Worm (Caenorhabditis elegans) whole organism, L1 larva: Measurements from ENCODE around the gene marc-1.
A peak's percentile ranks its signal among the peaks of the same experiment; 100 is the strongest.

ENCODE experiments used
- C04F5.9 ChIP-seq: sonication (generic microtip); optimal IDR thresholded peaks from 2 replicates; lab custom pipeline; 2016; ENCODE audit warnings: missing genetic modification characterization, missing compliant biosample characterization
- F16B12.6 ChIP-seq: fragments of 150-350 bp; optimal IDR thresholded peaks from 2 replicates; lab custom pipeline; 2014; ENCODE audit warnings: missing biosample characterization, missing genetic modification characterization
- aha-1 ChIP-seq: fragments of 150-350 bp; optimal IDR thresholded peaks from 2 replicates; lab custom pipeline; 2014; ENCODE audit warnings: missing biosample characterization, missing genetic modification characterization
- aly-2 ChIP-seq: fragments of 150-350 bp; optimal IDR thresholded peaks from 2 replicates; lab custom pipeline; 2014; ENCODE audit warnings: missing biosample characterization, missing genetic modification characterization
- ama-1 ChIP-seq: fragments of 150-350 bp; optimal IDR thresholded peaks from 2 replicates; lab custom pipeline; 2014
- blmp-1 ChIP-seq: fragments of 150-350 bp; optimal IDR thresholded peaks from 2 replicates; lab custom pipeline; 2014; ENCODE audit warnings: missing biosample characterization, missing genetic modification characterization
- ceh-63 ChIP-seq: fragments of 200-800 bp; sonication (Bioruptor generic); optimal IDR thresholded peaks from 2 replicates; lab custom pipeline; 2018; ENCODE audit warnings: mild to moderate bottlenecking, missing genetic modification characterization, missing compliant biosample characterization
- ceh-8 ChIP-seq: fragments of 200-800 bp; sonication (Bioruptor generic); optimal IDR thresholded peaks from 2 replicates; lab custom pipeline; 2018; ENCODE audit warnings: mild to moderate bottlenecking, missing genetic modification characterization, moderate library complexity, missing compliant biosample characterization
- ceh-88 ChIP-seq: fragments of 200-800 bp; sonication (Bioruptor generic); IDR thresholded peaks from 2 replicates; pipeline ENCODE4 v1.3.6; 2022; ENCODE audit warnings: missing genetic modification characterization, missing compliant biosample characterization
- ceh-90 ChIP-seq: sonication (generic microtip); optimal IDR thresholded peaks from 2 replicates; lab custom pipeline; 2016; ENCODE audit warnings: missing genetic modification characterization, missing compliant biosample characterization
- ces-1 ChIP-seq: fragments of 150-350 bp; optimal IDR thresholded peaks from 2 replicates; lab custom pipeline; 2014; ENCODE audit warnings: missing biosample characterization, missing genetic modification reagents, missing genetic modification characterization
- dpl-1 ChIP-seq, 3 experiments: fragments of 150-350 bp in 2 of 3; sonication (generic microtip) in 1 of 3; optimal IDR thresholded peaks; 2 replicates each; lab custom pipeline; 2014 to 2017; ENCODE audit warnings: missing biosample characterization in 3 of 3, missing genetic modification characterization in 3 of 3, missing genetic modification reagents in 3 of 3
- dsc-1 ChIP-seq: sonication (generic microtip); optimal IDR thresholded peaks from 2 replicates; lab custom pipeline; 2016; ENCODE audit warnings: mild to moderate bottlenecking, missing genetic modification characterization, missing compliant biosample characterization
- efl-3 ChIP-seq: fragments of 200-800 bp; sonication (Bioruptor generic); optimal IDR thresholded peaks from 2 replicates; lab custom pipeline; 2018; ENCODE audit warnings: mild to moderate bottlenecking, missing genetic modification characterization, missing compliant biosample characterization
- egl-13 ChIP-seq: sonication (generic microtip); optimal IDR thresholded peaks from 2 replicates; lab custom pipeline; 2016; ENCODE audit warnings: missing genotype, missing genetic modification reagents, missing genetic modification characterization, missing compliant biosample characterization
- egl-27 ChIP-seq, 2 experiments: fragments of 150-350 bp in 1 of 2; sonication (generic microtip); optimal IDR thresholded peaks; 3 replicates each; lab custom pipeline; 2017 to 2018; ENCODE audit warnings: missing biosample characterization in 2 of 2, missing genetic modification characterization in 2 of 2, missing genetic modification reagents in 2 of 2
- ets-5 ChIP-seq: fragments of 200-800 bp; sonication (Bioruptor generic); IDR thresholded peaks from 2 replicates; pipeline ENCODE4 v1.3.6; 2022; ENCODE audit warnings: missing genetic modification characterization, missing compliant biosample characterization
- fkh-10 ChIP-seq: sonication (generic microtip); optimal IDR thresholded peaks from 2 replicates; lab custom pipeline; 2017; ENCODE audit warnings: missing biosample characterization, missing genetic modification reagents, missing genetic modification characterization
- fkh-4 ChIP-seq: sonication (generic microtip); optimal IDR thresholded peaks from 2 replicates; lab custom pipeline; 2016; ENCODE audit warnings: missing compliant biosample characterization, missing genetic modification characterization, borderline replicate concordance
- fos-1 ChIP-seq: fragments of 150-350 bp; optimal IDR thresholded peaks from 2 replicates; lab custom pipeline; 2014; ENCODE audit warnings: missing biosample characterization, missing genetic modification characterization
- grh-1 ChIP-seq: fragments of 200-800 bp; sonication (Bioruptor generic); IDR thresholded peaks from 2 replicates; pipeline ENCODE4 v1.3.6; 2022; ENCODE audit warnings: missing genetic modification reagents, missing genetic modification characterization, missing compliant biosample characterization
- hpl-2 ChIP-seq: fragments of 150-350 bp; optimal IDR thresholded peaks from 2 replicates; lab custom pipeline; 2014; ENCODE audit warnings: missing biosample characterization, missing genetic modification reagents, missing genetic modification characterization
- irx-1 ChIP-seq: sonication (generic microtip); optimal IDR thresholded peaks from 2 replicates; lab custom pipeline; 2016; ENCODE audit warnings: missing genetic modification characterization, missing compliant biosample characterization
- isw-1 ChIP-seq: fragments of 200-800 bp; sonication (Bioruptor generic); IDR thresholded peaks from 2 replicates; pipeline ENCODE4 v1.3.6; 2022; ENCODE audit warnings: missing genetic modification characterization, missing compliant biosample characterization
- jun-1 ChIP-seq: fragments of 150-350 bp; optimal IDR thresholded peaks from 2 replicates; lab custom pipeline; 2014; ENCODE audit warnings: missing biosample characterization, missing genetic modification reagents, missing genetic modification characterization
- lin-13 ChIP-seq: fragments of 150-350 bp; optimal IDR thresholded peaks from 2 replicates; lab custom pipeline; 2014; ENCODE audit warnings: missing biosample characterization, missing genetic modification reagents, missing genetic modification characterization
- lin-14 ChIP-seq: fragments of 200-800 bp; sonication (Bioruptor generic); optimal IDR thresholded peaks from 2 replicates; lab custom pipeline; 2018; ENCODE audit warnings: mild to moderate bottlenecking, missing genetic modification characterization, moderate library complexity, missing compliant biosample characterization
- lin-39 ChIP-seq: fragments of 150-350 bp; optimal IDR thresholded peaks from 2 replicates; lab custom pipeline; 2014; ENCODE audit warnings: missing biosample characterization, missing genetic modification reagents, missing genetic modification characterization
- lir-3 ChIP-seq: sonication (generic microtip); optimal IDR thresholded peaks from 2 replicates; lab custom pipeline; 2016; ENCODE audit warnings: mild to moderate bottlenecking, missing genetic modification characterization, moderate library complexity, missing compliant biosample characterization; ENCODE audit not compliant: poor library complexity
- lsy-2 ChIP-seq, 2 experiments: fragments of 150-350 bp; optimal IDR thresholded peaks; 2 replicates each; lab custom pipeline; 2014; ENCODE audit warnings: missing biosample characterization in 2 of 2, missing genetic modification characterization in 2 of 2
- mab-9 ChIP-seq: fragments of 200-800 bp; sonication (Bioruptor generic); IDR thresholded peaks from 2 replicates; pipeline ENCODE4 v1.3.6; 2022; ENCODE audit warnings: missing genetic modification reagents, missing genetic modification characterization, missing compliant biosample characterization
- mdl-1 ChIP-seq, 2 experiments: fragments of 150-350 bp; optimal IDR thresholded peaks; 2 replicates each; lab custom pipeline; 2014 to 2017; ENCODE audit warnings: missing biosample characterization in 2 of 2, missing genetic modification characterization in 2 of 2, inconsistent platforms in 1 of 2
- mep-1 ChIP-seq: fragments of 150-350 bp; optimal IDR thresholded peaks from 2 replicates; lab custom pipeline; 2014; ENCODE audit warnings: missing biosample characterization, missing genetic modification characterization
- nhr-11 ChIP-seq: fragments of 150-350 bp; optimal IDR thresholded peaks from 2 replicates; lab custom pipeline; 2014; ENCODE audit warnings: missing biosample characterization, missing genetic modification characterization
- nhr-12 ChIP-seq: sonication (generic microtip); optimal IDR thresholded peaks from 2 replicates; lab custom pipeline; 2017; ENCODE audit warnings: missing biosample characterization, missing genetic modification characterization
- nhr-19 ChIP-seq: fragments of 200-800 bp; sonication (Bioruptor generic); conservative IDR thresholded peaks from 2 replicates; pipeline ENCODE4 v1.3.6; 2022; ENCODE audit warnings: missing genetic modification characterization, missing compliant biosample characterization
- nhr-28 ChIP-seq: fragments of 150-350 bp; optimal IDR thresholded peaks from 2 replicates; lab custom pipeline; 2014; ENCODE audit warnings: missing biosample characterization, missing genetic modification characterization
- nhr-47 ChIP-seq: sonication (generic microtip); optimal IDR thresholded peaks from 2 replicates; lab custom pipeline; 2016; ENCODE audit warnings: mild to moderate bottlenecking, missing genetic modification characterization, moderate library complexity, missing compliant biosample characterization
- nhr-76 ChIP-seq: sonication (generic microtip); optimal IDR thresholded peaks from 2 replicates; lab custom pipeline; 2017; ENCODE audit warnings: missing biosample characterization, missing genetic modification characterization
- nhr-77 ChIP-seq: fragments of 150-350 bp; optimal IDR thresholded peaks from 2 replicates; lab custom pipeline; 2014; ENCODE audit warnings: missing biosample characterization, missing genetic modification characterization
- nhr-84 ChIP-seq: sonication (generic microtip); optimal IDR thresholded peaks from 2 replicates; lab custom pipeline; 2017; ENCODE audit warnings: missing biosample characterization, missing genetic modification characterization
- pqm-1 ChIP-seq: sonication (generic microtip); optimal IDR thresholded peaks from 3 replicates; lab custom pipeline; 2017; ENCODE audit warnings: missing biosample characterization, missing genetic modification characterization
- sup-37 ChIP-seq: fragments of 200-800 bp; sonication (Bioruptor generic); optimal IDR thresholded peaks from 2 replicates; lab custom pipeline; 2018; ENCODE audit warnings: mild to moderate bottlenecking, missing genetic modification characterization, missing compliant biosample characterization
- swsn-7 ChIP-seq: sonication (generic microtip); optimal IDR thresholded peaks from 2 replicates; lab custom pipeline; 2016; ENCODE audit warnings: missing genetic modification characterization, missing compliant biosample characterization
- unc-130 ChIP-seq: fragments of 150-350 bp; optimal IDR thresholded peaks from 2 replicates; lab custom pipeline; 2017; ENCODE audit warnings: missing biosample characterization, missing genetic modification characterization, inconsistent platforms
- unc-86 ChIP-seq: sonication (generic microtip); optimal IDR thresholded peaks from 2 replicates; lab custom pipeline; 2016; ENCODE audit warnings: missing genetic modification characterization, missing compliant biosample characterization
- unc-98 ChIP-seq: fragments of 200-800 bp; sonication (Bioruptor generic); IDR thresholded peaks from 2 replicates; pipeline ENCODE4 v1.3.6; 2022; ENCODE audit warnings: missing genetic modification characterization, missing compliant biosample characterization
- vab-15 ChIP-seq: sonication (generic microtip); optimal IDR thresholded peaks from 2 replicates; lab custom pipeline; 2017; ENCODE audit warnings: missing genotype, mild to moderate bottlenecking, missing genetic modification characterization, missing compliant biosample characterization
- xbp-1 ChIP-seq: sonication (generic microtip); optimal IDR thresholded peaks from 2 replicates; lab custom pipeline; 2016; ENCODE audit warnings: missing genetic modification characterization, missing compliant biosample characterization
- zip-4 ChIP-seq: fragments of 200-800 bp; sonication (Bioruptor generic); optimal IDR thresholded peaks from 2 replicates; lab custom pipeline; 2018; ENCODE audit warnings: mild to moderate bottlenecking, missing genetic modification characterization, moderate library complexity, missing compliant biosample characterization
- ztf-4 ChIP-seq: fragments of 150-350 bp; optimal IDR thresholded peaks from 2 replicates; lab custom pipeline; 2014; ENCODE audit warnings: missing biosample characterization, missing genetic modification characterization

Gene marc-1

ce11 chrV:9730743-9731706, 8.5 kb upstream of the marc-1 start (continued):
- TF ChIP-seq vab-15 (peak; percentile 96), fkh-10 (GFP tag; lab: Kevin White, UChicago) (peak; percentile 96), ceh-63 (GFP tag; lab: Kevin White, UChicago) (no peak), ceh-8 (GFP tag; lab: Kevin White, UChicago) (peak; percentile 88), mdl-1 (tag; optimal IDR thresholded peaks at IDR 0.05; lab: Kevin White, UChicago) (peak; percentile 74 to 97), aly-2 (peak; percentile 91), fos-1 (peak; percentile 84), lin-39 (tag; lab: Kevin White, UChicago) (peak; percentile 24), aha-1 (tag; lab: Kevin White, UChicago) (no peak), nhr-76 (peak; percentile 92), ceh-90 (tag; lab: Kevin White, UChicago) (no peak), lin-13 (peak; percentile 88), nhr-11 (tag; lab: Kevin White, UChicago) (peak; percentile 41), pqm-1 (tag; lab: Kevin White, UChicago) (no peak), ama-1 (lab: Kevin White, UChicago) (peak; percentile 100), xbp-1 (tag; lab: Kevin White, UChicago) (peak; percentile 98), nhr-19 (GFP tag; lab: Robert Waterston, UW) (peak; percentile 89), jun-1 (tag; lab: Kevin White, UChicago) (peak; percentile 96), unc-86 (tag; lab: Kevin White, UChicago) (peak; percentile 96), nhr-77 (tag; lab: Kevin White, UChicago) (peak; percentile 94), ets-5 (GFP tag; lab: Robert Waterston, UW) (no peak), nhr-12 (peak; percentile 11), lin-14 (GFP tag; lab: Kevin White, UChicago) (peak; percentile 100), nhr-28 (tag; lab: Kevin White, UChicago) (no peak), unc-98 (GFP tag; lab: Robert Waterston, UW) (no peak; the same call in 1 of the 2 replicates), grh-1 (GFP tag; lab: Robert Waterston, UW) (no peak; the same call in none of the 2 replicates), nhr-84 (tag; lab: Kevin White, UChicago) (no peak), dsc-1 (tag; lab: Kevin White, UChicago) (peak; percentile 91), swsn-7 (tag; lab: Kevin White, UChicago) (peak; percentile 98), sup-37 (GFP tag; lab: Kevin White, UChicago) (peak; percentile 65), efl-3 (GFP tag; lab: Kevin White, UChicago) (peak; percentile 49), egl-27 (tag; optimal IDR thresholded peaks at IDR 0.05; lab: Kevin White, UChicago) (peak; percentile 84 to 96), mep-1 (tag; lab: Kevin White, UChicago) (peak; percentile 76), F16B12.6 (tag; lab: Kevin White, UChicago) (peak; percentile 10), ces-1 (peak; percentile 23), egl-13 (tag; lab: Kevin White, UChicago) (peak; percentile 86), ztf-4 (tag; lab: Kevin White, UChicago) (peak; percentile 88), lir-3 (tag; lab: Kevin White, UChicago) (peak; percentile 60), nhr-47 (tag; lab: Kevin White, UChicago) (peak; percentile 95), fkh-4 (tag; lab: Kevin White, UChicago) (peak; percentile 40), blmp-1 (tag; lab: Kevin White, UChicago) (peak; percentile 89), lsy-2 (tag; optimal IDR thresholded peaks at IDR 0.05; lab: Kevin White, UChicago) (peak; percentile 95 to 99), irx-1 (tag; lab: Kevin White, UChicago) (peak; percentile 87), ceh-88 (GFP tag; lab: Robert Waterston, UW) (peak; percentile 87), isw-1 (GFP tag; lab: Robert Waterston, UW) (peak; percentile 90), dpl-1 (GFP tag; optimal IDR thresholded peaks at IDR 0.05; lab: Kevin White, UChicago) (peak; percentile 65 to 77 (median 68)), zip-4 (peak; percentile 67), mab-9 (GFP tag; lab: Robert Waterston, UW) (peak; percentile 83), C04F5.9 (tag; lab: Kevin White, UChicago) (peak; percentile 60), hpl-2 (GFP tag; lab: Kevin White, UChicago) (peak; percentile 83), unc-130 (tag; lab: Kevin White, UChicago) (peak; percentile 91)
